Fruit fly (Drosophila melanogaster) whole organism, wandering third instar larva: ENCODE results near the gene LysE.

Source experiments
- Abd-B ChIP-seq: fragments of >200 bp; optimal IDR thresholded peaks from 2 replicates; lab custom pipeline; 2017; ENCODE audit warnings: missing biosample characterization, missing genetic modification characterization
- CG32264 ChIP-seq: fragments of 200-800 bp; sonication (Bioruptor generic); optimal IDR thresholded peaks from 2 replicates; lab custom pipeline; 2016; ENCODE audit warnings: missing biosample characterization, missing genetic modification characterization
- CrebA ChIP-seq: fragments of 200-800 bp; sonication (Bioruptor generic); optimal IDR thresholded peaks from 2 replicates; lab custom pipeline; 2016; ENCODE audit warnings: missing biosample characterization, mild to moderate bottlenecking, missing genetic modification characterization, borderline replicate concordance
- Dfd ChIP-seq: fragments of >200 bp; optimal IDR thresholded peaks from 2 replicates; lab custom pipeline; 2017; ENCODE audit warnings: missing biosample characterization, missing genetic modification characterization
- Dif ChIP-seq: fragments of 200-275, 200-300 bp; sonication (Bioruptor generic); optimal IDR thresholded peaks from 2 replicates; lab custom pipeline; 2018; ENCODE audit warnings: missing biosample characterization, missing genetic modification characterization; ENCODE audit not compliant: partially characterized antibody
- GATAd ChIP-seq: sonication (Bioruptor generic); optimal IDR thresholded peaks from 2 replicates; lab custom pipeline; 2016; ENCODE audit warnings: missing biosample characterization, missing genetic modification characterization
- HLH106 ChIP-seq: fragments of 200-800 bp; optimal IDR thresholded peaks from 3 replicates; lab custom pipeline; 2019; ENCODE audit warnings: missing biosample characterization, mild to moderate bottlenecking, missing genetic modification characterization, moderate library complexity
- Hnf4 ChIP-seq: fragments of 200-800 bp; sonication (Bioruptor generic); optimal IDR thresholded peaks from 2 replicates; lab custom pipeline; 2016; ENCODE audit warnings: missing biosample characterization, mild to moderate bottlenecking, missing genetic modification characterization
- Hr78 ChIP-seq: fragments of >200 bp; optimal IDR thresholded peaks from 2 replicates; lab custom pipeline; 2017; ENCODE audit warnings: missing biosample characterization, missing genetic modification characterization
- Hr83 ChIP-seq: fragments of 200-300 bp; sonication (Bioruptor generic); optimal IDR thresholded peaks from 2 replicates; lab custom pipeline; 2016; ENCODE audit warnings: missing biosample characterization, mild to moderate bottlenecking, missing genetic modification characterization, moderate library complexity; ENCODE audit not compliant: poor library complexity, severe bottlenecking
- Jra ChIP-seq: sonication (Bioruptor generic); optimal IDR thresholded peaks from 2 replicates; lab custom pipeline; 2016; ENCODE audit warnings: missing biosample characterization, missing genetic modification characterization
- Mio ChIP-seq: sonication (Bioruptor generic); optimal IDR thresholded peaks from 2 replicates; lab custom pipeline; 2016; ENCODE audit warnings: missing biosample characterization, missing genetic modification characterization
- Myc ChIP-seq: fragments of >200 bp; optimal IDR thresholded peaks from 2 replicates; lab custom pipeline; 2017
- N ChIP-seq: fragments of >200 bp; optimal IDR thresholded peaks from 2 replicates; lab custom pipeline; 2018; ENCODE audit warnings: missing biosample characterization, missing external identifiers, missing genetic modification characterization
- OdsH ChIP-seq: fragments of 200-800 bp; sonication (Bioruptor generic); optimal IDR thresholded peaks from 2 replicates; lab custom pipeline; 2016; ENCODE audit warnings: missing biosample characterization, mild to moderate bottlenecking, missing genetic modification characterization
- Rel ChIP-seq, 2 experiments: fragments of 200-800 bp; sonication (Bioruptor generic) in 1 of 2; optimal IDR thresholded peaks; 2 replicates in 1 of 2; 3 replicates in 1 of 2; lab custom pipeline; 2016 to 2019; ENCODE audit warnings: mild to moderate bottlenecking in 2 of 2, missing biosample characterization in 2 of 2, missing genetic modification characterization in 2 of 2, moderate library complexity in 1 of 2
- Sp1 ChIP-seq: fragments of 200-800 bp; sonication (Bioruptor generic); optimal IDR thresholded peaks from 3 replicates; lab custom pipeline; 2019; ENCODE audit warnings: missing biosample characterization, mild to moderate bottlenecking, missing genetic modification characterization, moderate library complexity
- Vsx2 ChIP-seq: fragments of 200-300, 225-300 bp; sonication (Bioruptor generic); optimal IDR thresholded peaks from 2 replicates; lab custom pipeline; 2018; ENCODE audit warnings: missing biosample characterization, missing genetic modification characterization; ENCODE audit not compliant: partially characterized antibody
- br ChIP-seq: fragments of 200-800 bp; sonication (Bioruptor generic); optimal IDR thresholded peaks from 2 replicates; lab custom pipeline; 2016; ENCODE audit warnings: missing biosample characterization, missing genetic modification characterization
- brk ChIP-seq: fragments of 200-800 bp; sonication (Bioruptor generic); optimal IDR thresholded peaks from 2 replicates; lab custom pipeline; 2016; ENCODE audit warnings: missing biosample characterization, mild to moderate bottlenecking, missing genetic modification characterization
- dl ChIP-seq, 2 experiments: fragments of 175-275, 200-275 bp in 1 of 2; fragments of 200-275 bp in 1 of 2; sonication (Bioruptor generic); optimal IDR thresholded peaks; lab custom pipeline; 2018; ENCODE audit warnings: mild to moderate bottlenecking in 2 of 2, missing biosample characterization in 2 of 2, missing genetic modification characterization in 2 of 2, moderate library complexity in 2 of 2; ENCODE audit not compliant: partially characterized antibody in 2 of 2, insufficient read depth in 1 of 2
- dmrt93B ChIP-seq: fragments of 200-800 bp; sonication (Bioruptor generic); optimal IDR thresholded peaks from 2 replicates; lab custom pipeline; 2018; ENCODE audit warnings: missing biosample characterization, mild to moderate bottlenecking, missing genetic modification characterization
- dsf ChIP-seq: sonication (Bioruptor generic); optimal IDR thresholded peaks from 2 replicates; lab custom pipeline; 2016; ENCODE audit warnings: missing biosample characterization, missing genetic modification characterization, borderline replicate concordance
- ey ChIP-seq: fragments of 200-800 bp; sonication (Bioruptor generic); optimal IDR thresholded peaks from 2 replicates; lab custom pipeline; 2016; ENCODE audit warnings: missing biosample characterization, missing genetic modification characterization
- foxo ChIP-seq, 2 experiments: fragments of 200-800 bp; sonication (Bioruptor generic); optimal IDR thresholded peaks; 2 replicates in 1 of 2; 3 replicates in 1 of 2; lab custom pipeline; 2016 to 2017; ENCODE audit warnings: missing biosample characterization in 2 of 2, missing genetic modification characterization in 2 of 2
- fru ChIP-seq: fragments of 200-800 bp; sonication (Bioruptor generic); optimal IDR thresholded peaks from 3 replicates; lab custom pipeline; 2016; ENCODE audit warnings: missing biosample characterization, mild to moderate bottlenecking, missing genetic modification characterization
- h ChIP-seq: fragments of 200-800 bp; sonication (Bioruptor generic); optimal IDR thresholded peaks from 3 replicates; lab custom pipeline; 2016; ENCODE audit warnings: missing biosample characterization, mild to moderate bottlenecking, missing genetic modification characterization
- jim ChIP-seq: fragments of 175-275, 200-325 bp; sonication (Bioruptor generic); optimal IDR thresholded peaks from 2 replicates; lab custom pipeline; 2016; ENCODE audit warnings: missing biosample characterization, mild to moderate bottlenecking, missing genetic modification characterization
- lola ChIP-seq: fragments of >200 bp; optimal IDR thresholded peaks from 2 replicates; lab custom pipeline; 2017; ENCODE audit warnings: missing biosample characterization, missing genetic modification characterization
- pan ChIP-seq: fragments of >200 bp; optimal IDR thresholded peaks from 2 replicates; lab custom pipeline; 2017
- psq ChIP-seq: fragments of 200-800 bp; sonication (Bioruptor generic); optimal IDR thresholded peaks from 3 replicates; lab custom pipeline; 2017; ENCODE audit warnings: missing biosample characterization, mild to moderate bottlenecking, missing genetic modification characterization, moderate library complexity
- rgr ChIP-seq: fragments of 200-800 bp; sonication (Bioruptor generic); optimal IDR thresholded peaks from 3 replicates; lab custom pipeline; 2016; ENCODE audit warnings: missing biosample characterization, mild to moderate bottlenecking, missing genetic modification characterization
- sage ChIP-seq: fragments of 200-800 bp; sonication (Bioruptor generic); optimal IDR thresholded peaks from 2 replicates; lab custom pipeline; 2016; ENCODE audit warnings: missing biosample characterization, mild to moderate bottlenecking, missing genetic modification characterization
- sv ChIP-seq: fragments of 200-800 bp; sonication (Bioruptor generic); optimal IDR thresholded peaks from 3 replicates; lab custom pipeline; 2016; ENCODE audit warnings: missing biosample characterization, missing genetic modification characterization
- tai ChIP-seq: sonication (Bioruptor generic); optimal IDR thresholded peaks from 2 replicates; lab custom pipeline; 2016; ENCODE audit warnings: missing biosample characterization, missing genetic modification characterization
- usp ChIP-seq: fragments of >200 bp; optimal IDR thresholded peaks from 2 replicates; lab custom pipeline; 2017; ENCODE audit warnings: missing biosample characterization, missing genetic modification characterization
- woc ChIP-seq: sonication (Bioruptor generic); optimal IDR thresholded peaks from 2 replicates; lab custom pipeline; 2016; ENCODE audit warnings: missing biosample characterization, mild to moderate bottlenecking, missing genetic modification characterization

The LysE gene

DNA sequence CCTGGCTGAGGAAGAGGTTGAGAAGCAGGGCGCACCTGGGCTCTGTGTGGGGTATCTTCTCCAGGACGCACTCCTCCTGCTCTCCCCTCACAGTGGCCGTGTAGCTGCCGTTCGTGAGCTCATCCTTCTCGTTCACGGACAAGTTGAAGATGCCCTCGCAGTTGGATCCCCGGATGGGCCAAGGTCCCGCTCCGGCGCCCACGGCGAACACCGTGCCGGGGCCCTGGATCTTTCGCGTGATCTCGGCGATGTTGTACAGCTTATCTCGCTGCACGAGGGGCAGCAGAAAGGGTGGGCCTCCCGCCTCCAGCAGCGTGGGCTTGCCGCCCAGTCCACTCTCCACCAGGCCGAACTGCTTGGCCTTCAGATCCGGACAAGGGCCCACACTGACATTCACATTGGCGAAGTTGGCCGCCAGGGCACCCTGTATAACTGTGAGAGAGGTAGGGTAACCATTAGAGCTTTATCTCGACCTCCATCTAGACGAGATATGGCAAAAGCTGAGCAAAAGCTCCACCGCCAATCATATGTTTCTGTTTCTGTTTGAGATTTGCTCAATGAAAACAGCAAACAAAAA lies 8.7 kb upstream of the LysE start:
- TF ChIP-seq Hr78 (GFP tag; lab: Kevin White, UChicago) (no peak), CG32264 (GFP tag; lab: Kevin White, UChicago) (no peak), dsf (GFP tag; lab: Kevin White, UChicago) (no peak), Dfd (GFP tag; lab: Kevin White, UChicago) (peak; percentile 97)

DNA sequence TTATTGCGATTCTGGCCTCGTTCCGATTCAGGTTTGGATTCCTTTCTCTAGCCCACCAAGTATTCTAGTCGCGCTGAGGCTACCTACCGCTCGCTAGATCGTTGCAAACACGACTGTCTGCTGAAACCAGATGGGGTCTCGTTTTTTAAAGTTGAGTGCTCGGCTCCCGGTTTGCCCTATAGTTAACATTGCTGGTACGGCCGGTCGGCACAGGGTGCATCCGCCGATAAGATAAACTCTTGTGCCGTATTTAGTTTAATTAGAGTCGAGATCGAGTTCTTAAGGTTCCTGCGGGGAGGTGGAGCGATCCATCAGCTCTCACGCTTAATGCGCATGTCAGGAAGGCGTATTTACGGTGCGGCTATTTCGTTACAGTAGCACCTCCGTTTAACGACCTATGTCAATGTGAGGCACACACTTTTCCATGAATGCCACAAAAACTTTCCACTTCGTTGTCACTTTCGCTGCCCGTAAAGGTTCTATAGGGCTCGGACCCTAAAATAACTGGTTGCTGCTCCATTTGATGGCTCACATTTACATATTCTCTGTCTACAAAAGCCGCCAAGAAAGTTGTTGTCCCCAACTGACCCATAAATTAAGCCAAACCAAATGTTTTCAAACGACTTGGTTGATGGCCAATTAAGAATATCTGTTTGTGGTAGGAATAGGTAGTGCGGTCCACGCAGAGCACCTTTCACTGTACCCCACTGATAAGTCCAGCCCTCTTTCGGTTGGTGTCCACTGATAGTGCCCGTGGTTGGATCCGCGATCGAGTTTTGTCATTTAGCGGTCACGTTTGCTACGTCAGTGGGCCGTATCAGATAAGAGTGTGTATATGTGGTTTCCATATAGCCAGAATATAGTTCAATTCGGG lies 7.7 kb upstream of the LysE start, which contains the start of gene CG9119:
CG9119 (minus strand) TSS at position 122 of the 874 bp plus-strand sequence.
- TF ChIP-seq Vsx2 (no peak), HLH106 (tag; lab: Kevin White, UChicago) (peak; percentile 24), GATAd (GFP tag; lab: Kevin White, UChicago) (no peak), dsf (GFP tag; lab: Kevin White, UChicago) (no peak), jim (no peak), sage (GFP tag; lab: Kevin White, UChicago) (no peak), Myc (lab: Kevin White, UChicago) (no peak), brk (GFP tag; lab: Kevin White, UChicago) (no peak), Abd-B (GFP tag; lab: Kevin White, UChicago) (no peak), foxo (GFP tag; optimal IDR thresholded peaks at IDR 0.05; lab: Kevin White, UChicago) (peak in 1 of 2 experiments; percentile 61), br (peak; percentile 52), psq (GFP tag; lab: Kevin White, UChicago) (peak; percentile 6), rgr (GFP tag; lab: Kevin White, UChicago) (peak; percentile 27), Mio (GFP tag; lab: Kevin White, UChicago) (no peak), fru (peak; percentile 72), Dif (GFP tag; lab: Kevin White, UChicago) (no peak), h (GFP tag; lab: Kevin White, UChicago) (peak; percentile 59), CG32264 (GFP tag; lab: Kevin White, UChicago) (no peak), Dfd (GFP tag; lab: Kevin White, UChicago) (no peak), Hnf4 (GFP tag; lab: Kevin White, UChicago) (no peak), N (GFP tag; lab: Kevin White, UChicago) (no peak), woc (GFP tag; lab: Kevin White, UChicago) (no peak), OdsH (GFP tag; lab: Kevin White, UChicago) (peak; percentile 46), dl (GFP tag; optimal IDR thresholded peaks at IDR 0.05; lab: Kevin White, UChicago; ENCODE audit: insufficient read depth in 1 of 2, partially characterized antibody in 2 of 2) (no peak), ey (GFP tag; lab: Kevin White, UChicago) (peak; percentile 59), lola (GFP tag; lab: Kevin White, UChicago) (no peak), tai (GFP tag; lab: Kevin White, UChicago) (no peak), usp (GFP tag; lab: Kevin White, UChicago) (no peak), Rel (GFP tag; optimal IDR thresholded peaks at IDR 0.05; lab: Kevin White, UChicago) (no peak), Rel (tag; optimal IDR thresholded peaks at IDR 0.05; lab: Kevin White, UChicago) (no peak), sv (GFP tag; lab: Kevin White, UChicago) (peak; percentile 40), Jra (no peak), dmrt93B (GFP tag; lab: Kevin White, UChicago) (peak; percentile 34), Sp1 (GFP tag; lab: Kevin White, UChicago) (peak; percentile 28), pan (lab: Kevin White, UChicago) (no peak), Hr78 (GFP tag; lab: Kevin White, UChicago) (no peak), CrebA (no peak), Hr83 (no peak)
